Worm (Caenorhabditis elegans): ENCODE results near the gene B0198.3.

- TF ChIP-seq jun-1 (tag; optimal IDR thresholded peaks at IDR 0.05) = no peak
- TF ChIP-seq aly-2 (tag; optimal IDR thresholded peaks at IDR 0.05) = no peak
- TF ChIP-seq tbx-2 (tag; optimal IDR thresholded peaks at IDR 0.05) = no peak
These were observed 47.8 kb upstream of the B0198.3 start, which contains the start of gene col-181 for ce11 chrX:12104630-12105029.

Measured in whole organism, L3 larva.